Fruit fly (Drosophila melanogaster) whole organism, adult: ENCODE measurements around the gene CG5131.

Experiments
- CG11617 ChIP-seq: fragments of 200-800 bp; sonication (Bioruptor generic); optimal IDR thresholded peaks from 2 replicates; lab custom pipeline; 2017; ENCODE audit warnings: mild to moderate bottlenecking, missing biosample characterization, missing genetic modification reagents, missing genetic modification characterization
- CG12768 ChIP-seq: fragments of 200-800 bp; sonication (Bioruptor generic); optimal IDR thresholded peaks from 2 replicates; lab custom pipeline; 2017; ENCODE audit warnings: missing biosample characterization, missing genetic modification characterization, mild to moderate bottlenecking, moderate library complexity, missing genetic modification reagents
- CG14711 ChIP-seq: fragments of 200-800 bp; sonication (Bioruptor generic); optimal IDR thresholded peaks from 2 replicates; lab custom pipeline; 2018; ENCODE audit warnings: missing biosample characterization, mild to moderate bottlenecking, missing genetic modification characterization, moderate library complexity
- CG1620 ChIP-seq: fragments of 200-800 bp; sonication (Bioruptor generic); optimal IDR thresholded peaks from 2 replicates; lab custom pipeline; 2016; ENCODE audit warnings: missing biosample characterization, missing genetic modification characterization
- CG33017 ChIP-seq: fragments of 200-800 bp; sonication (Bioruptor generic); optimal IDR thresholded peaks from 2 replicates; lab custom pipeline; 2018; ENCODE audit warnings: missing biosample characterization, mild to moderate bottlenecking, missing genetic modification characterization, moderate library complexity
- CG5204 ChIP-seq: fragments of 200-800 bp; sonication (Bioruptor generic); optimal IDR thresholded peaks from 2 replicates; lab custom pipeline; 2016; ENCODE audit warnings: missing biosample characterization, missing genetic modification characterization
- CG7045 ChIP-seq: fragments of 200-800 bp; sonication (Bioruptor generic); optimal IDR thresholded peaks from 2 replicates; lab custom pipeline; 2017; ENCODE audit warnings: missing biosample characterization, mild to moderate bottlenecking, missing genetic modification characterization
- CG7101 ChIP-seq: fragments of 200-800 bp; sonication (Bioruptor generic); optimal IDR thresholded peaks from 2 replicates; lab custom pipeline; 2018; ENCODE audit warnings: missing biosample characterization, mild to moderate bottlenecking, missing genetic modification characterization, moderate library complexity
- Clk ChIP-seq: fragments of 200-800 bp; sonication (Bioruptor generic); optimal IDR thresholded peaks from 2 replicates; lab custom pipeline; 2017; ENCODE audit warnings: missing biosample characterization, missing genetic modification characterization
- Crg-1 ChIP-seq: fragments of 200-800 bp; sonication (Bioruptor generic); optimal IDR thresholded peaks from 2 replicates; lab custom pipeline; 2016; ENCODE audit warnings: missing biosample characterization, missing genetic modification characterization
- Hr96 ChIP-seq: fragments of 200-800 bp; sonication (Bioruptor generic); optimal IDR thresholded peaks from 2 replicates; lab custom pipeline; 2016; ENCODE audit warnings: missing biosample characterization, missing genetic modification characterization
- Mnt ChIP-seq: fragments of 200-800 bp; sonication (Bioruptor generic); optimal IDR thresholded peaks from 2 replicates; lab custom pipeline; 2016; ENCODE audit warnings: missing biosample characterization, mild to moderate bottlenecking, missing genetic modification characterization
- bab1 ChIP-seq: fragments of 200-800 bp; sonication (Bioruptor generic); optimal IDR thresholded peaks from 3 replicates; lab custom pipeline; 2019; ENCODE audit warnings: missing biosample characterization, mild to moderate bottlenecking, missing genetic modification characterization, moderate library complexity
- cic ChIP-seq: fragments of 200-800 bp; sonication (Bioruptor generic); optimal IDR thresholded peaks from 2 replicates; lab custom pipeline; 2017; ENCODE audit warnings: missing biosample characterization, mild to moderate bottlenecking, missing genetic modification characterization, moderate library complexity
- cnc ChIP-seq, 2 experiments: fragments of >200 bp; optimal IDR thresholded peaks; 2 replicates each; lab custom pipeline; 2017
- kay ChIP-seq: fragments of 200-800 bp; sonication (Bioruptor generic); peaks from one replicate; lab custom pipeline; 2016; ENCODE audit warnings: missing biosample characterization, missing genetic modification characterization, borderline replicate concordance
- ovo ChIP-seq: fragments of 200-800 bp; sonication (Bioruptor generic); optimal IDR thresholded peaks from 2 replicates; lab custom pipeline; 2016; ENCODE audit warnings: missing biosample characterization, missing genetic modification characterization
- pad ChIP-seq: fragments of 200-800 bp; sonication (Bioruptor generic); optimal IDR thresholded peaks from 3 replicates; lab custom pipeline; 2017; ENCODE audit warnings: missing biosample characterization, missing genetic modification characterization, mild to moderate bottlenecking, moderate library complexity, missing genetic modification reagents
- tj ChIP-seq: fragments of 200-800 bp; sonication (Bioruptor generic); optimal IDR thresholded peaks from 3 replicates; lab custom pipeline; 2017; ENCODE audit warnings: missing biosample characterization, mild to moderate bottlenecking, missing genetic modification characterization, moderate library complexity
- toe ChIP-seq: fragments of 200-800 bp; sonication (Bioruptor generic); optimal IDR thresholded peaks from 2 replicates; lab custom pipeline; 2016; ENCODE audit warnings: missing biosample characterization, missing genetic modification characterization

Gene CG5131

DNA sequence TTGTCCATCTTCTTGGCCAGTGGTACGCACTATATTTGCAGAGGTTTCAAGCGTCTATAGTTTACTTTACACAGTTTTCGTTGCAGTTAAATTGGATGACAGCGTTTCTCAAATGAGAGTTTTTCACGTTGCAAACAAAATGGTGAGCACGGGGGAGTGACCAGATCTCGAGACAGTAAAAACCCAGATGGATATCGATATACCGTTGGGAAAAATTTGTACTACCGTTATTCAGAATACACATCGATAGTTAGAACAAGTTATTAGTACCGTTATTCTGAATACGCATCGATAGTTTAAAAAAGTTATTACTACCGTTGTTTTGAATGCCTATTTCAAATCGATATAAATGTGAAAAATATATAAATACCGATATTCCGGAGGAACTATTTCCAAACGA is 6.6 kb upstream of the CG5131 start, which contains the start of gene cass:
Gene cass, minus strand, starts transcription at position 179 of the 400 bp plus-strand sequence.
- peak; percentile 8 for TF ChIP-seq CG11617 (GFP tag; lab: Kevin White, UChicago)
- TF ChIP-seq pad (GFP tag; lab: Kevin White, UChicago), result peak; percentile 19
- TF ChIP-seq bab1 (GFP tag; lab: Kevin White, UChicago), result peak; percentile 73
- no peak for TF ChIP-seq kay
- TF ChIP-seq CG1620 (GFP tag; lab: Kevin White, UChicago), result no peak
- TF ChIP-seq cic (GFP tag; lab: Kevin White, UChicago), result peak; percentile 18
- TF ChIP-seq ovo (GFP tag; lab: Kevin White, UChicago), result peak; percentile 98
- TF ChIP-seq Mnt (GFP tag; lab: Kevin White, UChicago), result peak; percentile 33

dm6 chr2L:17480943-17481580 is 3.2 kb upstream of the CG5131 start, which contains the start of the genes fws and Lamtor3:
Gene fws, minus strand, starts transcription at chr2L:17481029.
Gene Lamtor3, plus strand, starts transcription at chr2L:17481231.
- TF ChIP-seq CG33017 (tag; lab: Kevin White, UChicago) (peak; percentile 98), ovo (GFP tag; lab: Kevin White, UChicago) (peak; percentile 64), CG11617 (GFP tag; lab: Kevin White, UChicago) (peak; percentile 96), bab1 (GFP tag; lab: Kevin White, UChicago) (peak; percentile 97), Mnt (GFP tag; lab: Kevin White, UChicago) (peak; percentile 86), CG7101 (tag; lab: Kevin White, UChicago) (peak; percentile 99), Crg-1 (peak; percentile 94), cnc (optimal IDR thresholded peaks at IDR 0.05; lab: Kevin White, UChicago) (no peak), CG7045 (GFP tag; lab: Kevin White, UChicago) (peak; percentile 97), pad (GFP tag; lab: Kevin White, UChicago) (peak; percentile 90), toe (GFP tag; lab: Kevin White, UChicago) (peak; percentile 75), CG1620 (GFP tag; lab: Kevin White, UChicago) (peak; percentile 81), cic (GFP tag; lab: Kevin White, UChicago) (peak; percentile 42), CG12768 (GFP tag; lab: Kevin White, UChicago) (peak; percentile 97), kay (peak; percentile 84), CG14711 (tag; lab: Kevin White, UChicago) (peak; percentile 98), Hr96 (GFP tag; lab: Kevin White, UChicago) (no peak), Clk (GFP tag; lab: Kevin White, UChicago) (peak; percentile 94), CG5204 (GFP tag; lab: Kevin White, UChicago) (no peak), tj (GFP tag; lab: Kevin White, UChicago) (peak; percentile 84)

- TF ChIP-seq Mnt (GFP tag; lab: Kevin White, UChicago), result no peak
- TF ChIP-seq Crg-1, result no peak
- no peak for TF ChIP-seq cic (GFP tag; lab: Kevin White, UChicago)
- TF ChIP-seq Hr96 (GFP tag; lab: Kevin White, UChicago), result no peak
- no peak for TF ChIP-seq CG14711 (tag; lab: Kevin White, UChicago)
- TF ChIP-seq kay, result no peak
- no peak for TF ChIP-seq pad (GFP tag; lab: Kevin White, UChicago)
- no peak for TF ChIP-seq CG5204 (GFP tag; lab: Kevin White, UChicago)
- TF ChIP-seq cnc (optimal IDR thresholded peaks at IDR 0.05; lab: Kevin White, UChicago), result no peak
- TF ChIP-seq bab1 (GFP tag; lab: Kevin White, UChicago), result no peak
- no peak for TF ChIP-seq CG1620 (GFP tag; lab: Kevin White, UChicago)
- TF ChIP-seq CG11617 (GFP tag; lab: Kevin White, UChicago), result no peak
- TF ChIP-seq ovo (GFP tag; lab: Kevin White, UChicago), result no peak
- no peak for TF ChIP-seq CG33017 (tag; lab: Kevin White, UChicago)
- no peak for TF ChIP-seq CG7045 (GFP tag; lab: Kevin White, UChicago)
- no peak for TF ChIP-seq tj (GFP tag; lab: Kevin White, UChicago)
These were observed 1.2 kb downstream of the CG5131 start, which contains the start of the genes CG43221 and CG43645 for dm6 chr2L:17485457-17485856. Gene CG43221, plus strand, starts transcription at chr2L:17485757. Gene CG43645, plus strand, starts transcription at chr2L:17485757.

DNA sequence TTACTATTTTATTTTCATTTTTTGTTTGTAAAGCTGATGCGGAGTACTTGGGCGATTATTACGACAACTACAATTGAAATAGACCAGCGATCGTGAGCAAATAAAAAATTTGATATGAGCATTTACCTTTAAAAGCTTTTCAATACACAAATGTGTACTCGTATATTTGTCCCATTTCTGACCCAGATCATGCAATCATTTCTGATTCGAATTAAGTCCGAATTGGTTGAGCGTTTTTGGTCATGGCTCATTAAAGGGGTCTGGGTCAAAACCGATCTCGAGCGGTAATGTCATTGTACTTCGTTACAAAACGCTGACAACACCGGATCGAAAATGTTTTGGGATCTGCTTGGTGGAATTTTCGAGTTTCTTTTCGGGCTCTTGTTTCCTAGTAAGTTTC is 2.0 kb downstream of the CG5131 start, which contains the start of gene CG43220:
Gene CG43220, plus strand, starts transcription at position 301 of the 400 bp plus-strand sequence.
- TF ChIP-seq bab1 (GFP tag; lab: Kevin White, UChicago) (no peak), Clk (GFP tag; lab: Kevin White, UChicago) (no peak), Hr96 (GFP tag; lab: Kevin White, UChicago) (no peak), toe (GFP tag; lab: Kevin White, UChicago) (no peak), cic (GFP tag; lab: Kevin White, UChicago) (no peak)

- TF ChIP-seq Crg-1, result no peak
These were observed 8.4 kb downstream of the CG5131 start for dm6 chr2L:17492680-17493079.

dm6 chr2L:17495759-17496158 is 11.5 kb downstream of the CG5131 start:
- no peak for TF ChIP-seq kay
- TF ChIP-seq CG5204 (GFP tag; lab: Kevin White, UChicago), result no peak
- no peak for TF ChIP-seq Hr96 (GFP tag; lab: Kevin White, UChicago)
- no peak for TF ChIP-seq bab1 (GFP tag; lab: Kevin White, UChicago)
- no peak for TF ChIP-seq Clk (GFP tag; lab: Kevin White, UChicago)
- TF ChIP-seq Crg-1, result no peak
- TF ChIP-seq CG7045 (GFP tag; lab: Kevin White, UChicago), result no peak
- TF ChIP-seq ovo (GFP tag; lab: Kevin White, UChicago), result no peak
- no peak for TF ChIP-seq Mnt (GFP tag; lab: Kevin White, UChicago)
- TF ChIP-seq cnc (optimal IDR thresholded peaks at IDR 0.05; lab: Kevin White, UChicago), result no peak
- TF ChIP-seq cic (GFP tag; lab: Kevin White, UChicago), result no peak
- TF ChIP-seq CG33017 (tag; lab: Kevin White, UChicago), result no peak
- TF ChIP-seq toe (GFP tag; lab: Kevin White, UChicago), result no peak
- TF ChIP-seq CG11617 (GFP tag; lab: Kevin White, UChicago), result no peak
- no peak for TF ChIP-seq CG14711 (tag; lab: Kevin White, UChicago)
- no peak for TF ChIP-seq CG1620 (GFP tag; lab: Kevin White, UChicago)
